Worm (Caenorhabditis elegans): ENCODE results near the gene C47E12.13.
"Not testable (repeated sequence)": the region's sequence is repeated elsewhere in the genome, so short reads cannot be mapped to it uniquely, and the experiment has no call there.

- TF ChIP-seq him-1, dao-5 (tag; optimal IDR thresholded peaks at IDR 0.05): not testable (repeated sequence)
Observed at ce11 chrIV:10028779-10029178, 22.1 kb upstream of the C47E12.13 start, which contains the start of the genes F44D12.16 and msd-2.
